Worm (Caenorhabditis elegans) whole organism, L1 larva: ENCODE data around the gene F25H9.7.
A peak's percentile ranks its signal among the peaks of the same experiment; 100 is the strongest.

Experiments
- C04F5.9 ChIP-seq: sonication (generic microtip); optimal IDR thresholded peaks from 2 replicates; lab custom pipeline; 2016; ENCODE audit warnings: missing genetic modification characterization, missing compliant biosample characterization
- Y116A8C.19 ChIP-seq: sonication (generic microtip); optimal IDR thresholded peaks from 2 replicates; lab custom pipeline; 2016; ENCODE audit warnings: missing compliant biosample characterization, missing genetic modification characterization, borderline replicate concordance
- ceh-8 ChIP-seq: fragments of 200-800 bp; sonication (Bioruptor generic); optimal IDR thresholded peaks from 2 replicates; lab custom pipeline; 2018; ENCODE audit warnings: mild to moderate bottlenecking, missing genetic modification characterization, moderate library complexity, missing compliant biosample characterization
- ces-1 ChIP-seq: fragments of 150-350 bp; optimal IDR thresholded peaks from 2 replicates; lab custom pipeline; 2014; ENCODE audit warnings: missing biosample characterization, missing genetic modification reagents, missing genetic modification characterization
- dpl-1 ChIP-seq, 3 experiments: fragments of 150-350 bp in 2 of 3; sonication (generic microtip) in 1 of 3; optimal IDR thresholded peaks; 2 replicates each; lab custom pipeline; 2014 to 2017; ENCODE audit warnings: missing biosample characterization in 3 of 3, missing genetic modification characterization in 3 of 3, missing genetic modification reagents in 3 of 3
- efl-1 ChIP-seq, 4 experiments: fragments of 150-350 bp; optimal IDR thresholded peaks in 3 of 4; peaks in 1 of 4; 1 replicate in 1 of 4; 2 replicates in 3 of 4; lab custom pipeline; 2014; ENCODE audit warnings: missing biosample characterization in 2 of 4, missing genetic modification characterization in 2 of 4, missing genetic modification reagents in 2 of 4
- fkh-10 ChIP-seq: sonication (generic microtip); optimal IDR thresholded peaks from 2 replicates; lab custom pipeline; 2017; ENCODE audit warnings: missing biosample characterization, missing genetic modification reagents, missing genetic modification characterization
- fkh-4 ChIP-seq: sonication (generic microtip); optimal IDR thresholded peaks from 2 replicates; lab custom pipeline; 2016; ENCODE audit warnings: missing compliant biosample characterization, missing genetic modification characterization, borderline replicate concordance
- fkh-8 ChIP-seq: sonication (generic microtip); optimal IDR thresholded peaks from 2 replicates; lab custom pipeline; 2016; ENCODE audit warnings: mild to moderate bottlenecking, missing genetic modification characterization, missing compliant biosample characterization
- hpl-2 ChIP-seq: fragments of 150-350 bp; optimal IDR thresholded peaks from 2 replicates; lab custom pipeline; 2014; ENCODE audit warnings: missing biosample characterization, missing genetic modification reagents, missing genetic modification characterization
- irx-1 ChIP-seq: sonication (generic microtip); optimal IDR thresholded peaks from 2 replicates; lab custom pipeline; 2016; ENCODE audit warnings: missing genetic modification characterization, missing compliant biosample characterization
- isw-1 ChIP-seq: fragments of 200-800 bp; sonication (Bioruptor generic); IDR thresholded peaks from 2 replicates; pipeline ENCODE4 v1.3.6; 2022; ENCODE audit warnings: missing genetic modification characterization, missing compliant biosample characterization
- jun-1 ChIP-seq: fragments of 150-350 bp; optimal IDR thresholded peaks from 2 replicates; lab custom pipeline; 2014; ENCODE audit warnings: missing biosample characterization, missing genetic modification reagents, missing genetic modification characterization
- lin-14 ChIP-seq: fragments of 200-800 bp; sonication (Bioruptor generic); optimal IDR thresholded peaks from 2 replicates; lab custom pipeline; 2018; ENCODE audit warnings: mild to moderate bottlenecking, missing genetic modification characterization, moderate library complexity, missing compliant biosample characterization
- lin-39 ChIP-seq: fragments of 150-350 bp; optimal IDR thresholded peaks from 2 replicates; lab custom pipeline; 2014; ENCODE audit warnings: missing biosample characterization, missing genetic modification reagents, missing genetic modification characterization
- lsy-2 ChIP-seq, 2 experiments: fragments of 150-350 bp; optimal IDR thresholded peaks; 2 replicates each; lab custom pipeline; 2014; ENCODE audit warnings: missing biosample characterization in 2 of 2, missing genetic modification characterization in 2 of 2
- mab-9 ChIP-seq: fragments of 200-800 bp; sonication (Bioruptor generic); IDR thresholded peaks from 2 replicates; pipeline ENCODE4 v1.3.6; 2022; ENCODE audit warnings: missing genetic modification reagents, missing genetic modification characterization, missing compliant biosample characterization
- nhr-19 ChIP-seq: fragments of 200-800 bp; sonication (Bioruptor generic); conservative IDR thresholded peaks from 2 replicates; pipeline ENCODE4 v1.3.6; 2022; ENCODE audit warnings: missing genetic modification characterization, missing compliant biosample characterization
- nhr-20 ChIP-seq: sonication (generic microtip); optimal IDR thresholded peaks from 2 replicates; lab custom pipeline; 2016; ENCODE audit warnings: mild to moderate bottlenecking, missing genetic modification characterization, missing compliant biosample characterization
- nhr-237 ChIP-seq: fragments of 150-350 bp; optimal IDR thresholded peaks from 2 replicates; lab custom pipeline; 2014; ENCODE audit warnings: missing biosample characterization, missing genetic modification characterization
- nhr-47 ChIP-seq: sonication (generic microtip); optimal IDR thresholded peaks from 2 replicates; lab custom pipeline; 2016; ENCODE audit warnings: mild to moderate bottlenecking, missing genetic modification characterization, moderate library complexity, missing compliant biosample characterization
- nhr-71 ChIP-seq: sonication (generic microtip); optimal IDR thresholded peaks from 2 replicates; lab custom pipeline; 2016; ENCODE audit warnings: mild to moderate bottlenecking, missing genetic modification characterization, moderate library complexity, missing compliant biosample characterization
- rnt-1 ChIP-seq: sonication (generic microtip); optimal IDR thresholded peaks from 2 replicates; lab custom pipeline; 2016; ENCODE audit warnings: mild to moderate bottlenecking, missing genetic modification characterization, moderate library complexity, missing compliant biosample characterization
- snu-23 ChIP-seq: sonication (generic microtip); optimal IDR thresholded peaks from 2 replicates; lab custom pipeline; 2016; ENCODE audit warnings: missing genetic modification characterization, missing compliant biosample characterization
- sox-4 ChIP-seq: sonication (generic microtip); optimal IDR thresholded peaks from 2 replicates; lab custom pipeline; 2016; ENCODE audit warnings: missing genetic modification characterization, missing compliant biosample characterization
- tbx-2 ChIP-seq: sonication (generic microtip); optimal IDR thresholded peaks from 2 replicates; lab custom pipeline; 2016; ENCODE audit warnings: missing genetic modification characterization, missing compliant biosample characterization
- unc-130 ChIP-seq: fragments of 150-350 bp; optimal IDR thresholded peaks from 2 replicates; lab custom pipeline; 2017; ENCODE audit warnings: missing biosample characterization, missing genetic modification characterization, inconsistent platforms
- unc-62 ChIP-seq: fragments of 150-350 bp; optimal IDR thresholded peaks from 2 replicates; lab custom pipeline; 2014; ENCODE audit warnings: missing biosample characterization, missing genetic modification reagents, missing genetic modification characterization
- unc-98 ChIP-seq: fragments of 200-800 bp; sonication (Bioruptor generic); IDR thresholded peaks from 2 replicates; pipeline ENCODE4 v1.3.6; 2022; ENCODE audit warnings: missing genetic modification characterization, missing compliant biosample characterization
- vab-15 ChIP-seq: sonication (generic microtip); optimal IDR thresholded peaks from 2 replicates; lab custom pipeline; 2017; ENCODE audit warnings: missing genotype, mild to moderate bottlenecking, missing genetic modification characterization, missing compliant biosample characterization
- ztf-4 ChIP-seq: fragments of 150-350 bp; optimal IDR thresholded peaks from 2 replicates; lab custom pipeline; 2014; ENCODE audit warnings: missing biosample characterization, missing genetic modification characterization

F25H9.7 gene

ce11 chrV:13472062-13472461 is 3.9 kb downstream of the F25H9.7 start (continued):
- TF ChIP-seq fkh-10 (GFP tag; lab: Kevin White, UChicago) (no peak), jun-1 (tag; lab: Kevin White, UChicago) (no peak), nhr-237 (no peak), lin-14 (GFP tag; lab: Kevin White, UChicago) (peak; percentile 54), mab-9 (no peak), nhr-71 (peak; percentile 60), Y116A8C.19 (tag; lab: Kevin White, UChicago) (no peak), ceh-8 (GFP tag; lab: Kevin White, UChicago) (no peak), unc-62 (GFP tag; lab: Kevin White, UChicago) (no peak), lin-39 (no peak), nhr-47 (tag; lab: Kevin White, UChicago) (no peak), rnt-1 (tag; lab: Kevin White, UChicago) (peak; percentile 61), snu-23 (GFP tag; lab: Kevin White, UChicago) (peak; percentile 29), unc-98 (no peak), ztf-4 (no peak)

- peak; percentile 85 for TF ChIP-seq nhr-71
- peak in 1 of 2 experiments; percentile 22 for TF ChIP-seq efl-1 (optimal IDR thresholded peaks at IDR 0.05; lab: Kevin White, UChicago)
- TF ChIP-seq efl-1 (GFP tag; optimal IDR thresholded peaks at IDR 0.05 in 1 of 2; lab: Kevin White, UChicago) = peak in 1 of 2 experiments; percentile 56
- peak; percentile 37 to 44 for TF ChIP-seq lsy-2 (tag; optimal IDR thresholded peaks at IDR 0.05; lab: Kevin White, UChicago)
- peak; percentile 70 for TF ChIP-seq lin-14 (GFP tag; lab: Kevin White, UChicago)
- TF ChIP-seq nhr-20 = peak; percentile 31
- peak; percentile 75 for TF ChIP-seq rnt-1 (tag; lab: Kevin White, UChicago)
- TF ChIP-seq C04F5.9 (tag; lab: Kevin White, UChicago) = no peak
- TF ChIP-seq ces-1 (GFP tag; lab: Kevin White, UChicago) = no peak
- TF ChIP-seq irx-1 (tag; lab: Kevin White, UChicago) = no peak
- peak; percentile 52 for TF ChIP-seq nhr-19 (GFP tag; lab: Robert Waterston, UW)
- peak; percentile 17 for TF ChIP-seq ztf-4
- TF ChIP-seq snu-23 (GFP tag; lab: Kevin White, UChicago) = peak; percentile 40
- TF ChIP-seq tbx-2 (tag; lab: Kevin White, UChicago) = peak; percentile 8
- peak; percentile 37 for TF ChIP-seq unc-130 (tag; lab: Kevin White, UChicago)
Measured at ce11 chrV:13473467-13473866, 5.3 kb downstream of the F25H9.7 start, which contains the start of gene T10G3.1. Gene T10G3.1, minus strand, starts transcription at chrV:13473679.

ce11 chrV:13476350-13476749 is 8.2 kb downstream of the F25H9.7 start, which contains the start of gene T10G3.8:
Gene T10G3.8, minus strand, starts transcription at chrV:13476450.
- TF ChIP-seq efl-1 (optimal IDR thresholded peaks at IDR 0.05; lab: Kevin White, UChicago) (no peak), efl-1 (GFP tag; optimal IDR thresholded peaks at IDR 0.05 in 1 of 2; lab: Kevin White, UChicago) (peak in 1 of 2 experiments; percentile 66), dpl-1 (GFP tag; optimal IDR thresholded peaks at IDR 0.05; lab: Kevin White, UChicago) (no peak)

ce11 chrV:13479766-13480165 is 11.6 kb downstream of the F25H9.7 start, which contains the start of gene T10G3.2:
Gene T10G3.2, minus strand, starts transcription at chrV:13479866.
- TF ChIP-seq isw-1 (GFP tag; lab: Robert Waterston, UW) = no peak

ce11 chrV:13484339-13484738 is 16.2 kb downstream of the F25H9.7 start, which contains the start of gene T10G3.4:
Gene T10G3.4, minus strand, starts transcription at chrV:13484439.
- TF ChIP-seq nhr-71 (peak; percentile 8), fkh-8 (tag; lab: Kevin White, UChicago) (peak; percentile 7), vab-15 (tag; lab: Kevin White, UChicago) (no peak)

DNA sequence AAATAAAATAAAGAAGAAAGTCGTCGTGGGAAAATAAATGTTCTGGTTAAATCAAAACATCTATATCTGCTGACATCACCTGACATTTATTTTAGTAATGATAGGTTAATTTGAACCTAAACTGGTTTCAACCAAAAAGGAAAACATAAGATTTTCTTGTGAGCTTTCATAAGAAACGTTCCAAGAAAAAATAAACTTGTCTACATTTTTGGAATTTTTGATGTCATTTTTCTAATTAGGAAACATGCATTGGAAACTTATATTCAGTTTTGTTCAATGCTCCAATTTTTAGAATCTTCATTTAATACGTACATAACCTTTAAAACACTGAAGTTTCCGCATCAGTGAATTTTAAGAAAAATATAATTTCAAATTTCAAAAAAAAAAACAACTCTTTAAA is 17.6 kb downstream of the F25H9.7 start:
- TF ChIP-seq fkh-4 (tag; lab: Kevin White, UChicago) = no peak
- TF ChIP-seq hpl-2 (GFP tag; lab: Kevin White, UChicago) = no peak
- peak; percentile 57 for TF ChIP-seq fkh-8 (tag; lab: Kevin White, UChicago)
- no peak for TF ChIP-seq Y116A8C.19 (tag; lab: Kevin White, UChicago)
- TF ChIP-seq nhr-71 = peak; percentile 42
- TF ChIP-seq lin-14 (GFP tag; lab: Kevin White, UChicago) = no peak
- peak; percentile 69 for TF ChIP-seq sox-4 (tag; lab: Kevin White, UChicago)
- TF ChIP-seq, all 84 proteins: peak for 3
